Fruit fly (Drosophila melanogaster) whole organism, prepupa: ENCODE data around the gene CG33169.

Experiments
- CG10631 ChIP-seq: fragments of 200-800 bp; sonication (Bioruptor generic); optimal IDR thresholded peaks from 2 replicates; lab custom pipeline; 2016; ENCODE audit warnings: missing biosample characterization, missing genetic modification characterization
- CG32006 ChIP-seq: fragments of 200-800 bp; sonication (Bioruptor generic); optimal IDR thresholded peaks from 3 replicates; lab custom pipeline; 2017; ENCODE audit warnings: missing biosample characterization, mild to moderate bottlenecking, missing genetic modification characterization
- CG7368 ChIP-seq: fragments of 200-800 bp; sonication (Bioruptor generic); optimal IDR thresholded peaks from 3 replicates; lab custom pipeline; 2016; ENCODE audit warnings: missing biosample characterization, missing genetic modification characterization
- Ets21C ChIP-seq: fragments of 200-800 bp; sonication (Bioruptor generic); optimal IDR thresholded peaks from 3 replicates; lab custom pipeline; 2016; ENCODE audit warnings: missing biosample characterization, missing genetic modification characterization
- Hr39 ChIP-seq: fragments of 200-800 bp; sonication (Bioruptor generic); optimal IDR thresholded peaks from 2 replicates; lab custom pipeline; 2016; ENCODE audit warnings: missing biosample characterization, missing genetic modification characterization
- Lpt ChIP-seq: fragments of 200-800 bp; sonication (Bioruptor generic); optimal IDR thresholded peaks from 3 replicates; lab custom pipeline; 2016; ENCODE audit warnings: missing biosample characterization, missing genetic modification characterization
- dsx ChIP-seq: fragments of 200-800 bp; optimal IDR thresholded peaks from 3 replicates; lab custom pipeline; 2019; ENCODE audit warnings: missing biosample characterization, mild to moderate bottlenecking, missing genetic modification characterization, moderate library complexity; ENCODE audit not compliant: poor library complexity, severe bottlenecking

dm6 chr3L:22887677-22888076 is 24.0 kb downstream of the CG33169 start:
- TF ChIP-seq Hr39 (GFP tag; lab: Kevin White, UChicago) (no peak), CG10631 (GFP tag; lab: Kevin White, UChicago) (no peak), CG7368 (no peak), CG32006 (GFP tag; lab: Kevin White, UChicago) (no peak), Lpt (no peak), dsx (GFP tag; lab: Kevin White, UChicago) (no peak), Ets21C (GFP tag; lab: Kevin White, UChicago) (no peak)
